Worm (Caenorhabditis elegans) whole organism, midembryonic: ENCODE results near the gene srz-103.

ENCODE experiments used
- flt-1 ChIP-seq: fragments of 200-800 bp; sonication (Bioruptor generic); IDR thresholded peaks from 2 replicates; pipeline ENCODE4 v1.3.6; 2022; ENCODE audit warnings: missing genetic modification characterization, missing compliant biosample characterization
- klf-2 ChIP-seq: fragments of 200-800 bp; sonication (Bioruptor generic); conservative IDR thresholded peaks from 2 replicates; pipeline ENCODE4 v1.3.6; 2022; ENCODE audit warnings: missing genetic modification reagents, missing genetic modification characterization, missing compliant biosample characterization
- med-1 ChIP-seq: sonication (generic microtip); optimal IDR thresholded peaks from 2 replicates; lab custom pipeline; 2017; ENCODE audit warnings: missing genetic modification characterization, mild to moderate bottlenecking, missing compliant biosample characterization, antibody characterized with exemption, missing genetic modification reagents; ENCODE audit not compliant: insufficient read depth
- ref-1 ChIP-seq: fragments of 200-800 bp; sonication (Bioruptor generic); conservative IDR thresholded peaks from 2 replicates; pipeline ENCODE4 v1.3.6; 2022; ENCODE audit warnings: missing genetic modification reagents, missing genetic modification characterization, missing compliant biosample characterization
- tab-1 ChIP-seq: fragments of 200-800 bp; sonication (Bioruptor generic); IDR thresholded peaks from 2 replicates; pipeline ENCODE4 v1.3.6; 2022; ENCODE audit warnings: missing genetic modification characterization, missing compliant biosample characterization
- ztf-23 ChIP-seq: fragments of 200-800 bp; sonication (Bioruptor generic); IDR thresholded peaks from 2 replicates; pipeline ENCODE4 v1.3.6; 2022; ENCODE audit warnings: missing genetic modification reagents, missing genetic modification characterization, missing compliant biosample characterization
- ztf-29 ChIP-seq: fragments of 200-800 bp; sonication (Bioruptor generic); IDR thresholded peaks from 2 replicates; pipeline ENCODE4 v1.3.6; 2022; ENCODE audit warnings: missing genetic modification reagents, missing genetic modification characterization, missing compliant biosample characterization

DNA sequence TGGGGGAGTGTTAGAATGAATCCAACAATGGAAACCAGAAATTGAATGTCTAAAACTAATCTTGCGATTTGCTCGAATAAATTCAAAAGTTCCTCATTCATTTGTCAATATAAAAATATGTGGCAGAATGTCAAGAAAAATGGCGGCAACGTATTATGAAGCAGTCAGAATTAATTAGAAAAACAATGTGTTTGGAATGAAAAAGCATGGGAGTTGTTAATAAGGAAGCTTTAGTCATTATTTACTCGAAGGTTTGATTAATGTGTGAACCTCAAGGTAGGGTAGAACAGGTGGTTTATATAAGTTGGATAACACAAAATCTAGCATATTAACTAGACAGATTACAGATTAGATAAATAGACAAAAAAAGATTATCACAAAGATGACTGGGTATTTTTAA, 40.9 kb downstream of the srz-103 start, which contains the start of gene srw-76:
- TF ChIP-seq ztf-23 (GFP tag; lab: Robert Waterston, UW): no peak
- no peak for TF ChIP-seq klf-2
- no peak for TF ChIP-seq flt-1
- TF ChIP-seq ref-1 (GFP tag; lab: Robert Waterston, UW): no peak
- TF ChIP-seq ztf-29 (GFP tag; lab: Robert Waterston, UW): no peak
- no peak for TF ChIP-seq med-1
- TF ChIP-seq tab-1: no peak
